Worm (Caenorhabditis elegans) whole organism, L4 larva: ENCODE results near the gene srw-140.

Source experiments
- D1046.2 ChIP-seq: fragments of 200-800 bp; sonication (Bioruptor generic); IDR thresholded peaks from 2 replicates; pipeline ENCODE4 v1.3.6; 2022; ENCODE audit warnings: missing genetic modification characterization, missing compliant biosample characterization
- F10B5.3 ChIP-seq: sonication (generic microtip); optimal IDR thresholded peaks from 2 replicates; lab custom pipeline; 2016; ENCODE audit warnings: mild to moderate bottlenecking, missing genetic modification characterization, missing compliant biosample characterization
- aha-1 ChIP-seq: fragments of 150-350 bp; peaks from one replicate; lab custom pipeline; 2014; ENCODE audit warnings: missing biosample characterization, missing genetic modification characterization
- aly-2 ChIP-seq: sonication (generic microtip); optimal IDR thresholded peaks from 2 replicates; lab custom pipeline; 2018; ENCODE audit warnings: missing biosample characterization, missing genetic modification characterization
- ama-1 ChIP-seq: fragments of 150-350 bp; optimal IDR thresholded peaks from 2 replicates; lab custom pipeline; 2014; ENCODE audit warnings: inconsistent platforms, mixed read lengths
- ceh-44 ChIP-seq: fragments of 200-800 bp; sonication (Bioruptor generic); IDR thresholded peaks from 2 replicates; pipeline ENCODE4 v1.3.6; 2022; ENCODE audit warnings: missing genetic modification reagents, missing genetic modification characterization, missing compliant biosample characterization
- daf-19 ChIP-seq: fragments of 200-800 bp; sonication (Bioruptor generic); conservative IDR thresholded peaks from 2 replicates; pipeline ENCODE4 v1.3.6; 2022; ENCODE audit warnings: missing genetic modification characterization, missing compliant biosample characterization
- daf-8 ChIP-seq: fragments of 200-800 bp; sonication (Bioruptor generic); IDR thresholded peaks from 2 replicates; pipeline ENCODE4 v1.3.6; 2022; ENCODE audit warnings: missing genetic modification characterization, missing compliant biosample characterization
- dmd-8 ChIP-seq: fragments of 200-800 bp; sonication (Bioruptor generic); IDR thresholded peaks from 2 replicates; pipeline ENCODE4 v1.3.6; 2022; ENCODE audit warnings: missing genetic modification characterization, missing compliant biosample characterization
- dve-1 ChIP-seq: sonication (generic microtip); optimal IDR thresholded peaks from 2 replicates; lab custom pipeline; 2017; ENCODE audit warnings: antibody characterized with exemption, mild to moderate bottlenecking, missing genetic modification characterization, missing compliant biosample characterization; ENCODE audit not compliant: insufficient read depth
- hlh-11 ChIP-seq: fragments of 200-800 bp; sonication (Bioruptor generic); optimal IDR thresholded peaks from 2 replicates; lab custom pipeline; 2018; ENCODE audit warnings: mild to moderate bottlenecking, missing genetic modification characterization, missing compliant biosample characterization
- hmg-1.1 ChIP-seq: fragments of 200-800 bp; sonication (Bioruptor generic); IDR thresholded peaks from 2 replicates; pipeline ENCODE4 v1.3.6; 2022; ENCODE audit warnings: missing genetic modification reagents, missing genetic modification characterization, missing compliant biosample characterization
- lim-7 ChIP-seq: fragments of 200-800 bp; sonication (Bioruptor generic); IDR thresholded peaks from 2 replicates; pipeline ENCODE4 v1.3.6; 2022; ENCODE audit warnings: missing genetic modification characterization, missing compliant biosample characterization
- lin-1 ChIP-seq: fragments of 200-800 bp; sonication (Bioruptor generic); IDR thresholded peaks from 2 replicates; pipeline ENCODE4 v1.3.6; 2022; ENCODE audit warnings: missing genetic modification reagents, missing genetic modification characterization, missing compliant biosample characterization
- lin-15B ChIP-seq: fragments of 150-350 bp; sonication (generic microtip); optimal IDR thresholded peaks from 3 replicates; lab custom pipeline; 2014; ENCODE audit warnings: missing biosample characterization, missing genetic modification characterization
- lin-39 ChIP-seq: fragments of 150-350 bp; optimal IDR thresholded peaks from 2 replicates; lab custom pipeline; 2014; ENCODE audit warnings: missing biosample characterization, missing genetic modification reagents, missing genetic modification characterization
- lir-3 ChIP-seq: sonication (generic microtip); optimal IDR thresholded peaks from 2 replicates; lab custom pipeline; 2016; ENCODE audit warnings: mild to moderate bottlenecking, missing genetic modification characterization, missing compliant biosample characterization
- mes-2 ChIP-seq: sonication (generic microtip); optimal IDR thresholded peaks from 2 replicates; lab custom pipeline; 2016; ENCODE audit warnings: missing genotype, mild to moderate bottlenecking, missing genetic modification characterization, missing compliant biosample characterization; ENCODE audit not compliant: poor library complexity, severe bottlenecking
- mxl-2 ChIP-seq: fragments of 200-800 bp; sonication (Bioruptor generic); conservative IDR thresholded peaks from 2 replicates; pipeline ENCODE4 v1.3.6; 2022; ENCODE audit warnings: missing genetic modification reagents, missing genetic modification characterization, missing compliant biosample characterization
- nhr-10 ChIP-seq: fragments of 150-350 bp; optimal IDR thresholded peaks from 2 replicates; lab custom pipeline; 2014; ENCODE audit warnings: missing biosample characterization, missing genetic modification characterization
- nhr-28 ChIP-seq: fragments of 150-350 bp; optimal IDR thresholded peaks from 2 replicates; lab custom pipeline; 2014; ENCODE audit warnings: missing biosample characterization, missing genetic modification characterization
- nhr-41 ChIP-seq: fragments of 200-800 bp; sonication (Bioruptor generic); IDR thresholded peaks from 2 replicates; pipeline ENCODE4 v1.3.6; 2022; ENCODE audit warnings: missing genetic modification reagents, missing genetic modification characterization, missing compliant biosample characterization
- nhr-76 ChIP-seq: fragments of 150-350 bp; optimal IDR thresholded peaks from 2 replicates; lab custom pipeline; 2014; ENCODE audit warnings: missing biosample characterization, missing genetic modification characterization
- nhr-77 ChIP-seq: fragments of 150-350 bp; optimal IDR thresholded peaks from 2 replicates; lab custom pipeline; 2014; ENCODE audit warnings: missing biosample characterization, missing genetic modification characterization
- snpc-1.2 ChIP-seq: fragments of 200-800 bp; sonication (Bioruptor generic); IDR thresholded peaks from 2 replicates; pipeline ENCODE4 v1.3.6; 2022; ENCODE audit warnings: missing genetic modification reagents, missing genetic modification characterization, missing compliant biosample characterization
- spr-1 ChIP-seq: sonication (generic microtip); optimal IDR thresholded peaks from 2 replicates; lab custom pipeline; 2016; ENCODE audit warnings: mild to moderate bottlenecking, missing genetic modification characterization, missing compliant biosample characterization
- spr-3 ChIP-seq: fragments of 200-800 bp; sonication (Bioruptor generic); optimal IDR thresholded peaks from 2 replicates; lab custom pipeline; 2018; ENCODE audit warnings: mild to moderate bottlenecking, missing genetic modification characterization, missing compliant biosample characterization
- tag-97 ChIP-seq: fragments of 200-800 bp; sonication (Bioruptor generic); IDR thresholded peaks from 2 replicates; pipeline ENCODE4 v1.3.6; 2022; ENCODE audit warnings: missing genetic modification characterization, missing compliant biosample characterization
- tra-1 ChIP-seq: fragments of 200-800 bp; sonication (Bioruptor generic); IDR thresholded peaks from 2 replicates; pipeline ENCODE4 v1.3.6; 2022; ENCODE audit warnings: missing genetic modification reagents, missing genetic modification characterization, missing compliant biosample characterization
- unc-62 ChIP-seq, 3 experiments: fragments of 150-350 bp in 1 of 3; sonication (generic microtip); optimal IDR thresholded peaks in 2 of 3; peaks in 1 of 3; 1 replicate in 1 of 3; 2 replicates in 2 of 3; lab custom pipeline; 2014 to 2017; ENCODE audit warnings: missing biosample characterization in 3 of 3, missing genetic modification characterization in 3 of 3, missing genetic modification reagents in 3 of 3, missing genotype in 1 of 3
- zfp-2 ChIP-seq: sonication (generic microtip); optimal IDR thresholded peaks from 2 replicates; lab custom pipeline; 2016; ENCODE audit warnings: mild to moderate bottlenecking, missing genetic modification characterization, missing compliant biosample characterization
- zip-11 ChIP-seq: fragments of 200-800 bp; sonication (Bioruptor generic); IDR thresholded peaks from 2 replicates; pipeline ENCODE4 v1.3.6; 2022; ENCODE audit warnings: missing genetic modification characterization, missing compliant biosample characterization
- ztf-7 ChIP-seq: fragments of 150-350 bp; optimal IDR thresholded peaks from 2 replicates; lab custom pipeline; 2014; ENCODE audit warnings: missing biosample characterization, missing genetic modification characterization

srw-140 gene

DNA sequence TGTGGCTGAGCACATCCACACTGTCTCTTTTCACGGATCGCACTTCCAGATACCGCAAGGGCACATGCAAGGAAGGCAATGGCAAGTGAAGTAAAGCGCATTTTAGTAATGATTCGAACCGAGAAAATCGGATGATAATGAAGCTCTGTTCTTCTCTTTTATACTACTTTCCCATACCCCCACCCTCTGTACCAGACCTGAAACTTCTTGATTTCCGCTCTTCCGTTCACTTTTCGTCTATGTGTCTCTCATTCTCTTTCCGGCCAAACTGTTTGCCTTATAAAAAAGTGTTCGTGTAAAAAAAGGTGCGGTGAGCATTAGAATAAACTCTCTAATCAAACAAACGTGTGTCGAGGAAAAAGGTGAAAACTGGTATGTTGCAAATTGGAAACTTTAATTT is 3.7 kb upstream of the srw-140 start, which contains the start of gene abu-6 (continued):
- no peak for TF ChIP-seq daf-8
- TF ChIP-seq hlh-11: no peak
- no peak for TF ChIP-seq mxl-2

DNA sequence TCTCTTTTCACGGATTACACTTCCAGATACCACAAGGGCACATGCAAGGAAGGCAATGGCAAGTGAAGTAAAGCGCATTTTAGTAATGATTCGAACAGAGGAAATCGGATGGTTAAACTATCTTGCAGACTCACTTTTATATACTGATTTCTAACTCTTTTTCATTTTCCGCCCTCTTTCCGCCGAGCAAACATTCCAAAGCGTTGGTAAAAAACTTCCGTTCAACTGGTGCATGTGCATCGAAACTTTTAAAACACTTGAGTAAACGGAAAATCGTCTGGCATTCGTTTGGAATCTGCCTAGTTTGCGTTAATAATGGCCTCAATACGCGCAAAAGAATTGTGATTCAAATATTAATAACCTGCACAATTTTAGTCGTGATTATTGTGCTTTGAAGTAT is 844 bp upstream of the srw-140 start, which contains the start of gene abu-7:
Gene abu-7, minus strand, starts transcription at position 101 of the 400 bp plus-strand sequence.
- no peak for TF ChIP-seq F10B5.3 (tag; lab: Kevin White, UChicago)
- no peak for TF ChIP-seq spr-3 (GFP tag; lab: Kevin White, UChicago)
- no peak for TF ChIP-seq zip-11 (GFP tag; lab: Robert Waterston, UW)
- TF ChIP-seq mes-2 (tag; lab: Kevin White, UChicago): no peak
- no peak for TF ChIP-seq lir-3 (tag; lab: Kevin White, UChicago)
- TF ChIP-seq D1046.2: no peak
- no peak for TF ChIP-seq nhr-10 (tag; lab: Kevin White, UChicago)
- no peak for TF ChIP-seq mxl-2
- TF ChIP-seq dmd-8 (GFP tag; lab: Robert Waterston, UW): no peak
- no peak for TF ChIP-seq tag-97 (GFP tag; lab: Robert Waterston, UW)
- TF ChIP-seq snpc-1.2: no peak
- TF ChIP-seq lim-7 (GFP tag; lab: Robert Waterston, UW): no peak
- no peak for TF ChIP-seq nhr-77 (tag; lab: Kevin White, UChicago)
- no peak for TF ChIP-seq hmg-1.1 (GFP tag; lab: Robert Waterston, UW)
- TF ChIP-seq, all 104 proteins: peak for 0

DNA sequence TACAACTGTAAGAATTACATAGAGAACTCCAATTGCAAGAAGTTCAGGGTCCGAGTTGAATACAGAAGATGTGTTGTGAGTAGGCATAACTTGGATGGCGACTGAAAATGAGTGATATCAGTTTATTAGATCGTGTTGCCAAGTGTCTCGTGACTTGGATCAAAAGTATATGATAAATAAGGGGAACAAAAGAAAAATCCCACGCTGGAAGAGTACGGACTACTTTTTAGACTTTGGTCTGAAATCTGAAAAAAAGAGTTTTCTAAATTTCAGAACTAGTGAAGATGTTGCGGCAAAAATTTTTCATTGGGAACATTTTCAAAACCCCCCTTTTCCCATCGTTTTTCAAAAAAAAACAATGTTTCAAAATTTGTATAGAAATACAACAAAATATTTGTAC is 4.1 kb downstream of the srw-140 start, which contains the start of gene srt-64:
Gene srt-64, minus strand, starts transcription at position 101 of the 400 bp plus-strand sequence.
- no peak for TF ChIP-seq ceh-44 (GFP tag; lab: Robert Waterston, UW)
- TF ChIP-seq unc-62 (GFP tag; optimal IDR thresholded peaks at IDR 0.05 in 1 of 2; lab: Kevin White, UChicago): peak in 1 of 2 experiments; percentile 25
- TF ChIP-seq unc-62 (tag; optimal IDR thresholded peaks at IDR 0.05; lab: Kevin White, UChicago): no peak

DNA sequence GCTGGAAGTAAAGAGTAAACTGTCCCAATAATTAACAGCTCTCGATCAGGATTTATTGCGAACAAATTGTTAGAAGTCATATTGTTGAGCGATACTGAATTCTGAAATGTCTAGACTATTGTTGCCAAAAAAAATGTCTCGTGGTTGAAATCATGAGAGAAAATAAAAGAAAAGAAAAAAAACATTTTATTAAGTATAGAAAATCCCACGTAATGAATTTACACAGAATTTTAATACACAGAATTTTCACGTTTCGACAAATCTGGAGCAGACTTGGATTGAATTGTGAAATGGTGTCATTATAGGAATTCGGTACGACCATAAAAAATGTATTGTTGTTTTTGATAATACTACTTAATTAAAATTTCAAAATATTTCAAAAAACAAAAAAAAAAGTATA is 7.3 kb downstream of the srw-140 start, which contains the start of gene srt-65:
Gene srt-65, minus strand, starts transcription at position 101 of the 400 bp plus-strand sequence.
- no peak for TF ChIP-seq nhr-76 (tag; lab: Kevin White, UChicago)
- TF ChIP-seq tra-1: no peak
- no peak for TF ChIP-seq mes-2 (tag; lab: Kevin White, UChicago)
- TF ChIP-seq spr-1: no peak
- TF ChIP-seq aly-2 (tag; lab: Kevin White, UChicago): no peak
- TF ChIP-seq nhr-41: no peak
- TF ChIP-seq ama-1 (lab: Kevin White, UChicago): no peak
- no peak for TF ChIP-seq lin-39 (tag; lab: Kevin White, UChicago)
- TF ChIP-seq daf-19 (GFP tag; lab: Robert Waterston, UW): no peak
- no peak for TF ChIP-seq lin-1 (GFP tag; lab: Robert Waterston, UW)
- TF ChIP-seq spr-3 (GFP tag; lab: Kevin White, UChicago): no peak
- no peak for TF ChIP-seq unc-62 (GFP tag; optimal IDR thresholded peaks at IDR 0.05 in 1 of 2; lab: Kevin White, UChicago)
- no peak for TF ChIP-seq unc-62 (tag; optimal IDR thresholded peaks at IDR 0.05; lab: Kevin White, UChicago)

DNA sequence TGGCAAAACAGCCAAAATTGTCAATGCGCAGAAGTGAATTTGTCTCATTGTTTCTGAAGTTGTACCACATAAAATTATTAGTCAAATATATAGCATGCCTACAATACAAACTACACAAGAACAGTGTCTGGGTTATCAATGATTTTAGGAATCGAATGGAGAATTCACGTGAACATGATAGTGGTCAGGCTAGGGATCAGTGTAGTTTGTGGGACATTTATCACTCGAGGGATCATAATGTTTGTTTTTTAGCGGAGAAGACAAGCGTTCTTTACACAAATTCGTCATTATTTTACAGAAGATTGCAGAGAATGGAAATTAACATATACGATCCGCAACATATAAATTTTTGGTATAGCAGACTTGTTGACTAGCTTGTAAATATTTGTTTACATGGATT is 11.7 kb downstream of the srw-140 start, which contains the start of gene ugt-51:
Gene ugt-51, minus strand, starts transcription at position 101 of the 400 bp plus-strand sequence.
- TF ChIP-seq dve-1 (tag; lab: Kevin White, UChicago) (peak; percentile 40), lin-15B (no peak), zfp-2 (tag; lab: Kevin White, UChicago) (no peak), nhr-28 (tag; lab: Kevin White, UChicago) (peak; percentile 85), ztf-7 (tag; lab: Kevin White, UChicago) (no peak), aha-1 (tag; lab: Kevin White, UChicago) (peak; percentile 77)
